Fruit fly (Drosophila melanogaster) Kc167 (cell line): Measurements from ENCODE around the gene CG42729.

ENCODE experiments used
- Myc ChIP-seq: fragments of >200 bp; optimal IDR thresholded peaks from 2 replicates; lab custom pipeline; 2017; ENCODE audit warnings: missing external identifiers
- insv ChIP-seq: fragments of >200 bp; optimal IDR thresholded peaks from 3 replicates; lab custom pipeline; 2018; ENCODE audit warnings: missing external identifiers
- psq ChIP-seq: fragments of >200 bp; optimal IDR thresholded peaks from 2 replicates; lab custom pipeline; 2017; ENCODE audit warnings: missing external identifiers
- ttk ChIP-seq: sonication (Bioruptor generic); optimal IDR thresholded peaks from 2 replicates; lab custom pipeline; 2017; ENCODE audit warnings: missing external identifiers

- TF ChIP-seq insv (lab: Kevin White, UChicago), result no peak
- no peak for TF ChIP-seq psq (lab: Kevin White, UChicago)
- TF ChIP-seq Myc, result no peak
- no peak for TF ChIP-seq ttk (lab: Kevin White, UChicago)
Observed at dm6 chr3L:15513726-15514125, 13.6 kb downstream of the CG42729 start.
